Fruit fly (Drosophila melanogaster) whole organism, embryonic: Measurements from ENCODE around the gene CG10300.
A peak's percentile ranks its signal among the peaks of the same experiment; 100 is the strongest.

Source experiments
- ATbp ChIP-seq: fragments of 200-800 bp; sonication (Bioruptor generic); optimal IDR thresholded peaks from 2 replicates; lab custom pipeline; 2017; ENCODE audit warnings: missing biosample characterization, mild to moderate bottlenecking, missing genetic modification characterization, missing genetic modification reagents
- Asciz ChIP-seq: fragments of 200-800 bp; sonication (Bioruptor generic); optimal IDR thresholded peaks from 2 replicates; lab custom pipeline; 2017; ENCODE audit warnings: missing biosample characterization, mild to moderate bottlenecking, missing genetic modification characterization, missing genetic modification reagents
- Atf6 ChIP-seq: fragments of 200-800 bp; sonication (Bioruptor generic); IDR thresholded peaks from 2 replicates; pipeline ENCODE4 v1.3.6; 2022; ENCODE audit warnings: missing biosample characterization, missing genetic modification characterization
- BEAF-32 ChIP-seq: fragments of 200-800 bp; sonication (Bioruptor generic); optimal IDR thresholded peaks from 3 replicates; lab custom pipeline; 2017; ENCODE audit warnings: missing biosample characterization, missing genetic modification characterization, mild to moderate bottlenecking, moderate library complexity, missing genetic modification reagents
- Bdp1 ChIP-seq: fragments of 200-800 bp; sonication (Bioruptor generic); optimal IDR thresholded peaks from 3 replicates; lab custom pipeline; 2016; ENCODE audit warnings: missing biosample characterization, missing genetic modification characterization
- CG10462 ChIP-seq: fragments of 200-800 bp; sonication (Bioruptor generic); optimal IDR thresholded peaks from 2 replicates; lab custom pipeline; 2016; ENCODE audit warnings: missing biosample characterization, missing genetic modification characterization
- CG11398 ChIP-seq: fragments of 200-800 bp; sonication (Bioruptor generic); optimal IDR thresholded peaks from 2 replicates; lab custom pipeline; 2016; ENCODE audit warnings: missing biosample characterization, missing genetic modification characterization
- CG12299 ChIP-seq: fragments of 200-800 bp; sonication (Bioruptor generic); optimal IDR thresholded peaks from 2 replicates; lab custom pipeline; 2018; ENCODE audit warnings: missing biosample characterization, mild to moderate bottlenecking, missing genetic modification characterization
- CG1233 ChIP-seq: fragments of 200-800 bp; sonication (Bioruptor generic); optimal IDR thresholded peaks from 4 replicates; lab custom pipeline; 2018; ENCODE audit warnings: missing biosample characterization, mild to moderate bottlenecking, missing genetic modification characterization
- CG12659 ChIP-seq: fragments of 200-800 bp; sonication (Bioruptor generic); optimal IDR thresholded peaks from 3 replicates; lab custom pipeline; 2017; ENCODE audit warnings: mild to moderate bottlenecking, missing biosample characterization, missing genetic modification reagents, missing genetic modification characterization
- CG14965 ChIP-seq: fragments of 200-800 bp; sonication (Bioruptor generic); optimal IDR thresholded peaks from 2 replicates; lab custom pipeline; 2016; ENCODE audit warnings: missing biosample characterization, missing genetic modification characterization, borderline replicate concordance
- CG15011 ChIP-seq: fragments of 200-800 bp; sonication (Bioruptor generic); optimal IDR thresholded peaks from 3 replicates; lab custom pipeline; 2018; ENCODE audit warnings: missing biosample characterization, mild to moderate bottlenecking, missing genetic modification characterization
- CG16813 ChIP-seq: fragments of 200-800 bp; sonication (Bioruptor generic); IDR thresholded peaks from 3 replicates; pipeline ENCODE4 v1.3.6; 2022; ENCODE audit warnings: missing biosample characterization, missing genetic modification characterization; ENCODE audit not compliant: partially characterized antibody
- CG18262 ChIP-seq: fragments of 200-800 bp; optimal IDR thresholded peaks from 3 replicates; lab custom pipeline; 2019; ENCODE audit warnings: missing biosample characterization, mild to moderate bottlenecking, missing genetic modification characterization, moderate library complexity
- CG18476 ChIP-seq: fragments of 200-800 bp; sonication (Bioruptor generic); optimal IDR thresholded peaks from 2 replicates; lab custom pipeline; 2016; ENCODE audit warnings: missing biosample characterization, mild to moderate bottlenecking, missing genetic modification characterization
- CG34224 ChIP-seq: fragments of 200-800 bp; sonication (Bioruptor generic); IDR thresholded peaks from 3 replicates; pipeline ENCODE4 v1.3.6; 2022; ENCODE audit warnings: missing biosample characterization, missing genetic modification characterization; ENCODE audit not compliant: partially characterized antibody
- CG3847 ChIP-seq: fragments of 200-800 bp; sonication (Bioruptor generic); IDR thresholded peaks from 2 replicates; pipeline ENCODE4 v1.3.6; 2022; ENCODE audit warnings: missing biosample characterization, missing genetic modification characterization
- CG3995 ChIP-seq: fragments of 200-800 bp; sonication (Bioruptor generic); optimal IDR thresholded peaks from 3 replicates; lab custom pipeline; 2016; ENCODE audit warnings: missing biosample characterization, missing genetic modification characterization
- CG5953 ChIP-seq: fragments of 200-800 bp; sonication (Bioruptor generic); IDR thresholded peaks from 2 replicates; pipeline ENCODE4 v1.3.6; 2022; ENCODE audit warnings: missing biosample characterization, missing genetic modification characterization
- CG6765 ChIP-seq: fragments of 200-800 bp; sonication (Bioruptor generic); optimal IDR thresholded peaks from 3 replicates; lab custom pipeline; 2017; ENCODE audit warnings: missing biosample characterization, mild to moderate bottlenecking, missing genetic modification characterization
- CG8765 ChIP-seq: fragments of 200-800 bp; sonication (Bioruptor generic); IDR thresholded peaks from 2 replicates; pipeline ENCODE4 v1.3.6; 2022; ENCODE audit warnings: missing biosample characterization, missing genetic modification characterization
- Drgx ChIP-seq: fragments of 200-800 bp; sonication (Bioruptor generic); IDR thresholded peaks from 2 replicates; pipeline ENCODE4 v1.3.6; 2022; ENCODE audit warnings: missing biosample characterization, missing genetic modification characterization
- E2f1 ChIP-seq: fragments of 200-800 bp; sonication (Bioruptor generic); IDR thresholded peaks from 2 replicates; pipeline ENCODE4 v1.3.6; 2022; ENCODE audit warnings: missing biosample characterization, missing genetic modification characterization
- Fer3 ChIP-seq: fragments of 200-800 bp; sonication (Bioruptor generic); optimal IDR thresholded peaks from 2 replicates; lab custom pipeline; 2018; ENCODE audit warnings: missing biosample characterization, mild to moderate bottlenecking, missing genetic modification characterization, moderate library complexity
- Lpt ChIP-seq: fragments of >200 bp; optimal IDR thresholded peaks from 2 replicates; lab custom pipeline; 2018; ENCODE audit warnings: missing biosample characterization, missing genetic modification characterization
- NK7.1 ChIP-seq: fragments of 200-800 bp; sonication (Bioruptor generic); optimal IDR thresholded peaks from 3 replicates; lab custom pipeline; 2016; ENCODE audit warnings: missing biosample characterization, missing genetic modification characterization
- Neu2 ChIP-seq: fragments of 200-800 bp; sonication (Bioruptor generic); optimal IDR thresholded peaks from 3 replicates; lab custom pipeline; 2016; ENCODE audit warnings: missing biosample characterization, missing genetic modification characterization, borderline replicate concordance
- Spps ChIP-seq: fragments of 200-800 bp; sonication (Bioruptor generic); optimal IDR thresholded peaks from 2 replicates; lab custom pipeline; 2018; ENCODE audit warnings: missing biosample characterization, mild to moderate bottlenecking, missing genetic modification characterization
- Sry-β ChIP-seq: fragments of 200-800 bp; sonication (Bioruptor generic); optimal IDR thresholded peaks from 2 replicates; lab custom pipeline; 2018; ENCODE audit warnings: missing biosample characterization, mild to moderate bottlenecking, missing genetic modification characterization, moderate library complexity
- TFAM ChIP-seq: fragments of 200-800 bp; sonication (Bioruptor generic); optimal IDR thresholded peaks from 2 replicates; lab custom pipeline; 2017; ENCODE audit warnings: missing biosample characterization, missing genetic modification characterization, inconsistent platforms
- ab ChIP-seq: fragments of 200-800 bp; sonication (Bioruptor generic); optimal IDR thresholded peaks from 2 replicates; lab custom pipeline; 2016; ENCODE audit warnings: missing biosample characterization, missing genetic modification characterization
- cad ChIP-seq: fragments of >200 bp; optimal IDR thresholded peaks from 2 replicates; lab custom pipeline; 2017; ENCODE audit warnings: missing biosample characterization, missing genetic modification characterization
- caup ChIP-seq: fragments of 200-800 bp; sonication (Bioruptor generic); optimal IDR thresholded peaks from 3 replicates; lab custom pipeline; 2017; ENCODE audit warnings: missing biosample characterization, mild to moderate bottlenecking, missing genetic modification characterization, moderate library complexity; ENCODE audit not compliant: severe bottlenecking
- chif ChIP-seq, 2 experiments: fragments of 200-800 bp; sonication (Bioruptor generic); optimal IDR thresholded peaks; 3 replicates each; lab custom pipeline; 2016; ENCODE audit warnings: missing biosample characterization in 2 of 2, missing genetic modification characterization in 2 of 2
- crol ChIP-seq: fragments of 200-800 bp; sonication (Bioruptor generic); IDR thresholded peaks from 2 replicates; pipeline ENCODE4 v1.3.6; 2022; ENCODE audit warnings: missing biosample characterization, missing genetic modification characterization
- dpn ChIP-seq, 2 experiments: fragments of 200-800 bp; sonication (Bioruptor generic); optimal IDR thresholded peaks; 3 replicates each; lab custom pipeline; 2016; ENCODE audit warnings: missing biosample characterization in 2 of 2, missing genetic modification characterization in 2 of 2
- esg ChIP-seq: fragments of 200-800 bp; sonication (Bioruptor generic); conservative IDR thresholded peaks from 2 replicates; pipeline ENCODE4 v1.3.6; 2022; ENCODE audit warnings: missing biosample characterization, missing genetic modification characterization
- gce ChIP-seq: fragments of 200-800 bp; sonication (Bioruptor generic); IDR thresholded peaks from 3 replicates; pipeline ENCODE4 v1.3.6; 2022; ENCODE audit warnings: missing biosample characterization, missing genetic modification characterization
- gt ChIP-seq: fragments of 200-800 bp; sonication (Bioruptor generic); IDR thresholded peaks from 2 replicates; pipeline ENCODE4 v1.3.6; 2022; ENCODE audit warnings: missing biosample characterization, missing genetic modification characterization
- ind ChIP-seq: fragments of 200-800 bp; sonication (Bioruptor generic); optimal IDR thresholded peaks from 3 replicates; lab custom pipeline; 2016; ENCODE audit warnings: missing biosample characterization, missing genetic modification characterization
- klu ChIP-seq: fragments of 200-800 bp; sonication (Bioruptor generic); IDR thresholded peaks from 2 replicates; pipeline ENCODE4 v1.3.6; 2022; ENCODE audit warnings: missing biosample characterization, missing genetic modification characterization
- org-1 ChIP-seq: fragments of 200-800 bp; sonication (Bioruptor generic); optimal IDR thresholded peaks from 2 replicates; lab custom pipeline; 2017; ENCODE audit warnings: missing biosample characterization, missing genetic modification characterization
- p53 ChIP-seq: fragments of 200-800 bp; sonication (Bioruptor generic); optimal IDR thresholded peaks from 2 replicates; lab custom pipeline; 2016; ENCODE audit warnings: missing biosample characterization, missing genetic modification characterization
- prd ChIP-seq, 3 experiments: fragments of >200 bp in 2 of 3; fragments of 200-800 bp in 1 of 3; sonication (Bioruptor generic) in 1 of 3; optimal IDR thresholded peaks in 2 of 3; IDR thresholded peaks in 1 of 3; 2 replicates in 2 of 3; 3 replicates in 1 of 3; pipeline versions ENCODE4 v1.3.6 to Lab custom; 2017 to 2022; ENCODE audit warnings: missing biosample characterization in 1 of 3, missing genetic modification characterization in 1 of 3
- sc ChIP-seq, 3 experiments: fragments of >200 bp in 2 of 3; fragments of 200-800 bp in 1 of 3; sonication (Bioruptor generic) in 1 of 3; optimal IDR thresholded peaks; 2 replicates in 2 of 3; 3 replicates in 1 of 3; lab custom pipeline; 2017; ENCODE audit warnings: mild to moderate bottlenecking in 1 of 3, missing biosample characterization in 1 of 3, missing genetic modification characterization in 1 of 3, missing genetic modification reagents in 1 of 3
- slou ChIP-seq: fragments of 200-800 bp; sonication (Bioruptor generic); optimal IDR thresholded peaks from 3 replicates; lab custom pipeline; 2016; ENCODE audit warnings: missing biosample characterization, missing genetic modification characterization
- sna ChIP-seq: fragments of 200-800 bp; sonication (Bioruptor generic); IDR thresholded peaks from 2 replicates; pipeline ENCODE4 v1.3.6; 2022; ENCODE audit warnings: missing biosample characterization, missing genetic modification characterization; ENCODE audit not compliant: partially characterized antibody
- vnd ChIP-seq: fragments of 200-800 bp; sonication (Bioruptor generic); IDR thresholded peaks from 3 replicates; pipeline ENCODE4 v1.3.6; 2022; ENCODE audit warnings: missing biosample characterization, missing genetic modification characterization; ENCODE audit not compliant: partially characterized antibody

The CG10300 gene

dm6 chr3R:23757912-23758607 lies 46.7 kb downstream of the CG10300 start, which contains the start of the genes PTPMT1 and Hrd3 (continued):
- TF ChIP-seq slou (GFP tag; lab: Kevin White, UChicago) (peak; percentile 98), CG6765 (GFP tag; lab: Kevin White, UChicago) (peak; percentile 97), CG14965 (peak; percentile 70), cad (no peak), CG5953 (GFP tag; lab: Robert Waterston, UW) (peak; percentile 82), CG3995 (GFP tag; lab: Kevin White, UChicago) (peak; percentile 81), ind (GFP tag; lab: Kevin White, UChicago) (peak; percentile 99), chif (GFP tag; optimal IDR thresholded peaks at IDR 0.05; lab: Kevin White, UChicago) (peak; percentile 97 to 98), CG12299 (tag; lab: Kevin White, UChicago) (peak; percentile 96), CG10462 (GFP tag; lab: Kevin White, UChicago) (peak; percentile 98), klu (GFP tag; lab: Robert Waterston, UW) (peak; percentile 96), Spps (tag; lab: Kevin White, UChicago) (peak; percentile 96), CG34224 (no peak), CG3847 (peak; percentile 98), esg (GFP tag; lab: Robert Waterston, UW) (peak; percentile 96), CG11398 (peak; percentile 93), CG18262 (tag; lab: Kevin White, UChicago) (peak; percentile 99), dpn (GFP tag; optimal IDR thresholded peaks at IDR 0.05; lab: Kevin White, UChicago) (peak; percentile 98 to 99), crol (GFP tag; lab: Robert Waterston, UW) (peak; percentile 63; the same call in 1 of the 2 replicates), ATbp (GFP tag; lab: Kevin White, UChicago) (peak; percentile 96), prd (optimal IDR thresholded peaks at IDR 0.05; lab: Kevin White, UChicago) (no peak), prd (GFP tag; IDR thresholded peaks at IDR 0.05; lab: Robert Waterston, UW) (peak; percentile 98), Fer3 (peak; percentile 97), BEAF-32 (GFP tag; lab: Kevin White, UChicago) (peak; percentile 64), p53 (GFP tag; lab: Kevin White, UChicago) (peak; percentile 89), Asciz (peak; percentile 97), org-1 (GFP tag; lab: Kevin White, UChicago) (peak; percentile 98), caup (GFP tag; lab: Kevin White, UChicago) (peak; percentile 98), Atf6 (GFP tag; lab: Robert Waterston, UW) (peak; percentile 97), Sry-β (GFP tag; lab: Kevin White, UChicago) (peak; percentile 70), CG15011 (peak; percentile 99), Bdp1 (GFP tag; lab: Kevin White, UChicago) (peak; percentile 93), CG1233 (peak; percentile 99), Lpt (no peak), CG12659 (GFP tag; lab: Kevin White, UChicago) (peak; percentile 100), E2f1 (GFP tag; lab: Robert Waterston, UW) (peak; percentile 95), NK7.1 (GFP tag; lab: Kevin White, UChicago) (peak; percentile 95), gt (peak; percentile 92), sna (no peak), CG8765 (GFP tag; lab: Robert Waterston, UW) (peak; percentile 93), CG18476 (GFP tag; lab: Kevin White, UChicago) (peak; percentile 99), gce (peak; percentile 87; the same call in 2 of the 3 replicates), ab (GFP tag; lab: Kevin White, UChicago) (peak; percentile 95), vnd (GFP tag; lab: Robert Waterston, UW) (no peak), Drgx (peak; percentile 93), CG16813 (peak; percentile 53; the same call in 2 of the 3 replicates), sc (optimal IDR thresholded peaks at IDR 0.05; lab: Kevin White, UChicago) (no peak), sc (GFP tag; optimal IDR thresholded peaks at IDR 0.05; lab: Kevin White, UChicago) (peak; percentile 99), TFAM (GFP tag; lab: Kevin White, UChicago) (peak; percentile 88), Neu2 (GFP tag; lab: Kevin White, UChicago) (peak; percentile 87)
